Fruit fly (Drosophila melanogaster) whole organism, embryonic: ENCODE data around the gene Ir94h.
A peak's percentile ranks its signal among the peaks of the same experiment; 100 is the strongest.

Source experiments
- B-H1 ChIP-seq: fragments of 200-800 bp; sonication (Bioruptor generic); IDR thresholded peaks from 3 replicates; pipeline ENCODE4 v1.3.6; 2022; ENCODE audit warnings: missing biosample characterization, missing genetic modification characterization
- C15 ChIP-seq: fragments of 200-800 bp; sonication (Bioruptor generic); IDR thresholded peaks from 3 replicates; pipeline ENCODE4 v1.3.6; 2022; ENCODE audit warnings: missing biosample characterization, missing genetic modification characterization
- CG10147 ChIP-seq: fragments of 200-800 bp; sonication (Bioruptor generic); optimal IDR thresholded peaks from 2 replicates; lab custom pipeline; 2019; ENCODE audit warnings: missing biosample characterization, mild to moderate bottlenecking, missing genetic modification characterization, moderate library complexity
- CG11504 ChIP-seq: fragments of 200-800 bp; sonication (Bioruptor generic); optimal IDR thresholded peaks from 3 replicates; lab custom pipeline; 2019; ENCODE audit warnings: missing biosample characterization, mild to moderate bottlenecking, missing genetic modification characterization, moderate library complexity
- CG15479 ChIP-seq: fragments of 200-800 bp; sonication (Bioruptor generic); optimal IDR thresholded peaks from 3 replicates; lab custom pipeline; 2019; ENCODE audit warnings: missing biosample characterization, mild to moderate bottlenecking, missing genetic modification characterization, moderate library complexity
- CG16813 ChIP-seq: fragments of 200-800 bp; sonication (Bioruptor generic); IDR thresholded peaks from 3 replicates; pipeline ENCODE4 v1.3.6; 2022; ENCODE audit warnings: missing biosample characterization, missing genetic modification characterization; ENCODE audit not compliant: partially characterized antibody
- CG18619 ChIP-seq: fragments of 200-800 bp; sonication (Bioruptor generic); optimal IDR thresholded peaks from 3 replicates; lab custom pipeline; 2017; ENCODE audit warnings: missing biosample characterization, mild to moderate bottlenecking, missing genetic modification characterization
- CG2199 ChIP-seq: fragments of 200-800 bp; sonication (Bioruptor generic); IDR thresholded peaks from 3 replicates; pipeline ENCODE4 v1.3.6; 2022; ENCODE audit warnings: missing biosample characterization, missing genetic modification characterization
- CG30431 ChIP-seq: fragments of 200-800 bp; sonication (Bioruptor generic); optimal IDR thresholded peaks from 2 replicates; lab custom pipeline; 2017; ENCODE audit warnings: missing biosample characterization, missing genetic modification characterization
- CG3065 ChIP-seq: fragments of 200-800 bp; sonication (Bioruptor generic); optimal IDR thresholded peaks from 2 replicates; lab custom pipeline; 2016; ENCODE audit warnings: missing biosample characterization, missing genetic modification characterization
- CG31224 ChIP-seq: fragments of 200-800 bp; sonication (Bioruptor generic); IDR thresholded peaks from 2 replicates; pipeline ENCODE4 v1.3.6; 2022; ENCODE audit warnings: missing biosample characterization, missing genetic modification characterization
- CG32772 ChIP-seq: fragments of 200-800 bp; sonication (Bioruptor generic); IDR thresholded peaks from 2 replicates; pipeline ENCODE4 v1.3.6; 2022; ENCODE audit warnings: missing biosample characterization, missing genetic modification characterization
- CG3407 ChIP-seq: fragments of 200-800 bp; sonication (Bioruptor generic); optimal IDR thresholded peaks from 2 replicates; lab custom pipeline; 2018; ENCODE audit warnings: missing biosample characterization, mild to moderate bottlenecking, missing genetic modification characterization
- CG42726 ChIP-seq: fragments of 200-800 bp; sonication (Bioruptor generic); IDR thresholded peaks from 2 replicates; pipeline ENCODE4 v1.3.6; 2022; ENCODE audit warnings: missing biosample characterization, missing genetic modification characterization; ENCODE audit not compliant: partially characterized antibody
- CG4404 ChIP-seq: fragments of 200-800 bp; sonication (Bioruptor generic); IDR thresholded peaks from 2 replicates; pipeline ENCODE4 v1.3.6; 2022; ENCODE audit warnings: missing biosample characterization, missing genetic modification characterization
- CG6791 ChIP-seq: fragments of 200-800 bp; sonication (Bioruptor generic); IDR thresholded peaks from 3 replicates; pipeline ENCODE4 v1.3.6; 2022; ENCODE audit warnings: missing biosample characterization, missing genetic modification characterization; ENCODE audit not compliant: partially characterized antibody
- CG6854 ChIP-seq: fragments of 200-800 bp; sonication (Bioruptor generic); optimal IDR thresholded peaks from 3 replicates; lab custom pipeline; 2017; ENCODE audit warnings: missing biosample characterization, mild to moderate bottlenecking, missing genetic modification characterization
- CG9727 ChIP-seq: fragments of 200-800 bp; sonication (Bioruptor generic); optimal IDR thresholded peaks from 3 replicates; lab custom pipeline; 2017; ENCODE audit warnings: missing biosample characterization, mild to moderate bottlenecking, missing genetic modification characterization
- D ChIP-seq, 2 experiments: fragments of 200-800 bp in 1 of 2; fragments of >200 bp in 1 of 2; sonication (Bioruptor generic) in 1 of 2; optimal IDR thresholded peaks; 2 replicates in 1 of 2; 3 replicates in 1 of 2; lab custom pipeline; 2017; ENCODE audit warnings: mild to moderate bottlenecking in 1 of 2, missing biosample characterization in 1 of 2, missing genetic modification characterization in 1 of 2, missing genetic modification reagents in 1 of 2
- D19A ChIP-seq: fragments of 200-800 bp; optimal IDR thresholded peaks from 3 replicates; lab custom pipeline; 2019; ENCODE audit warnings: missing biosample characterization, mild to moderate bottlenecking, missing genetic modification characterization, moderate library complexity
- Dad ChIP-seq: fragments of 200-800 bp; sonication (Bioruptor generic); optimal IDR thresholded peaks from 3 replicates; lab custom pipeline; 2016; ENCODE audit warnings: missing biosample characterization, missing genetic modification characterization
- Doc2 ChIP-seq: fragments of 200-800 bp; sonication (Bioruptor generic); IDR thresholded peaks from 2 replicates; pipeline ENCODE4 v1.3.6; 2022; ENCODE audit warnings: missing biosample characterization, missing genetic modification characterization
- E2f2 ChIP-seq: fragments of 200-800 bp; sonication (Bioruptor generic); IDR thresholded peaks from 2 replicates; pipeline ENCODE4 v1.3.6; 2022; ENCODE audit warnings: missing biosample characterization, missing genetic modification characterization
- Lhr ChIP-seq: fragments of 200-800 bp; sonication (Bioruptor generic); optimal IDR thresholded peaks from 3 replicates; lab custom pipeline; 2017; ENCODE audit warnings: mild to moderate bottlenecking, missing biosample characterization, missing genetic modification reagents, missing genetic modification characterization
- MTF-1 ChIP-seq: fragments of 200-800 bp; sonication (Bioruptor generic); optimal IDR thresholded peaks from 2 replicates; lab custom pipeline; 2018; ENCODE audit warnings: missing biosample characterization, mild to moderate bottlenecking, missing genetic modification characterization, borderline replicate concordance
- Mes4 ChIP-seq: fragments of 200-800 bp; sonication (Bioruptor generic); optimal IDR thresholded peaks from 2 replicates; lab custom pipeline; 2016; ENCODE audit warnings: missing biosample characterization, missing genetic modification characterization
- Nf-YA ChIP-seq: fragments of 200-800 bp; sonication (Bioruptor generic); IDR thresholded peaks from 2 replicates; pipeline ENCODE4 v1.3.6; 2022; ENCODE audit warnings: missing biosample characterization, missing genetic modification characterization
- NfI ChIP-seq: fragments of 200-800 bp; sonication (Bioruptor generic); optimal IDR thresholded peaks from 3 replicates; lab custom pipeline; 2018; ENCODE audit warnings: missing biosample characterization, mild to moderate bottlenecking, missing genetic modification characterization, moderate library complexity
- Pdp1 ChIP-seq, 2 experiments: fragments of 200-800 bp; sonication (Bioruptor generic); optimal IDR thresholded peaks; 3 replicates each; lab custom pipeline; 2016; ENCODE audit warnings: missing biosample characterization in 2 of 2, missing genetic modification characterization in 2 of 2, mild to moderate bottlenecking in 1 of 2, moderate library complexity in 1 of 2
- Rfx ChIP-seq: fragments of 200-800 bp; sonication (Bioruptor generic); IDR thresholded peaks from 2 replicates; pipeline ENCODE4 v1.3.6; 2022; ENCODE audit warnings: missing biosample characterization, missing genetic modification characterization
- Side ChIP-seq: fragments of 200-800 bp; sonication (Bioruptor generic); optimal IDR thresholded peaks from 2 replicates; lab custom pipeline; 2016; ENCODE audit warnings: missing biosample characterization, missing genetic modification characterization
- Sox100B ChIP-seq: fragments of 200-800 bp; sonication (Bioruptor generic); optimal IDR thresholded peaks from 3 replicates; lab custom pipeline; 2018; ENCODE audit warnings: missing biosample characterization, mild to moderate bottlenecking, missing genetic modification characterization
- amos ChIP-seq: fragments of 200-800 bp; sonication (Bioruptor generic); IDR thresholded peaks from 2 replicates; pipeline ENCODE4 v1.3.6; 2022; ENCODE audit warnings: missing biosample characterization, missing genetic modification characterization; ENCODE audit not compliant: partially characterized antibody
- ase ChIP-seq: fragments of 200-800 bp; sonication (Bioruptor generic); IDR thresholded peaks from 3 replicates; pipeline ENCODE4 v1.3.6; 2022; ENCODE audit warnings: missing biosample characterization, missing genetic modification characterization
- ci ChIP-seq: fragments of 200-800 bp; sonication (Bioruptor generic); IDR thresholded peaks from 3 replicates; pipeline ENCODE4 v1.3.6; 2022; ENCODE audit warnings: missing biosample characterization, missing genetic modification characterization
- dan ChIP-seq: fragments of 200-800 bp; sonication (Bioruptor generic); IDR thresholded peaks from 2 replicates; pipeline ENCODE4 v1.3.6; 2022; ENCODE audit warnings: missing biosample characterization, missing genetic modification characterization
- dmrt11E ChIP-seq: fragments of 200-800 bp; sonication (Bioruptor generic); optimal IDR thresholded peaks from 3 replicates; lab custom pipeline; 2018; ENCODE audit warnings: missing biosample characterization, mild to moderate bottlenecking, missing genetic modification characterization, moderate library complexity
- fd102C ChIP-seq: fragments of 200-800 bp; sonication (Bioruptor generic); optimal IDR thresholded peaks from 2 replicates; lab custom pipeline; 2018; ENCODE audit warnings: missing biosample characterization, mild to moderate bottlenecking, missing genetic modification characterization, moderate library complexity
- grn ChIP-seq: fragments of 200-800 bp; sonication (Bioruptor generic); optimal IDR thresholded peaks from 3 replicates; lab custom pipeline; 2017; ENCODE audit warnings: missing biosample characterization, missing genetic modification characterization
- gro ChIP-seq: fragments of 200-800 bp; sonication (Bioruptor generic); optimal IDR thresholded peaks from 2 replicates; lab custom pipeline; 2016; ENCODE audit warnings: missing biosample characterization, missing genetic modification characterization
- luna ChIP-seq: fragments of 200-800 bp; sonication (Bioruptor generic); optimal IDR thresholded peaks from 2 replicates; lab custom pipeline; 2016; ENCODE audit warnings: missing biosample characterization, missing genetic modification characterization
- mld ChIP-seq: fragments of 200-800 bp; sonication (Bioruptor generic); IDR thresholded peaks from 3 replicates; pipeline ENCODE4 v1.3.6; 2022; ENCODE audit warnings: missing biosample characterization, missing genetic modification characterization; ENCODE audit not compliant: partially characterized antibody
- nau ChIP-seq: fragments of 200-800 bp; sonication (Bioruptor generic); optimal IDR thresholded peaks from 3 replicates; lab custom pipeline; 2017; ENCODE audit warnings: missing biosample characterization, mild to moderate bottlenecking, missing genetic modification characterization, missing genetic modification reagents
- nerfin-1 ChIP-seq: fragments of 200-800 bp; sonication (Bioruptor generic); optimal IDR thresholded peaks from 3 replicates; lab custom pipeline; 2019; ENCODE audit warnings: missing biosample characterization, mild to moderate bottlenecking, missing genetic modification characterization, moderate library complexity
- slbo ChIP-seq: fragments of 200-800 bp; sonication (Bioruptor generic); IDR thresholded peaks from 2 replicates; pipeline ENCODE4 v1.3.6; 2022; ENCODE audit warnings: missing biosample characterization, missing genetic modification characterization
- twi ChIP-seq: fragments of 200-800 bp; optimal IDR thresholded peaks from 2 replicates; lab custom pipeline; 2019; ENCODE audit warnings: missing biosample characterization, mild to moderate bottlenecking, missing genetic modification characterization, moderate library complexity
- tx ChIP-seq: fragments of 200-800 bp; sonication (Bioruptor generic); optimal IDR thresholded peaks from 2 replicates; lab custom pipeline; 2016; ENCODE audit warnings: missing biosample characterization, missing genetic modification characterization
- unpg ChIP-seq: fragments of 200-800 bp; sonication (Bioruptor generic); optimal IDR thresholded peaks from 3 replicates; lab custom pipeline; 2018; ENCODE audit warnings: missing biosample characterization, mild to moderate bottlenecking, missing genetic modification characterization, moderate library complexity
- wor ChIP-seq: fragments of 200-800 bp; sonication (Bioruptor generic); IDR thresholded peaks from 2 replicates; pipeline ENCODE4 v1.3.6; 2022; ENCODE audit warnings: missing biosample characterization, missing genetic modification characterization

Gene Ir94h

dm6 chr3R:23445249-23445916 is 41.9 kb upstream of the Ir94h start (continued):
- TF ChIP-seq NfI (GFP tag; lab: Kevin White, UChicago) (no peak), slbo (GFP tag; lab: Robert Waterston, UW) (no peak), B-H1 (0 out of 3 replicates have a peak, but pooled peaks have one; percentile 26), Nf-YA (GFP tag; lab: Robert Waterston, UW) (peak; percentile 49; the same call in 1 of the 2 replicates), Side (GFP tag; lab: Kevin White, UChicago) (no peak), ci (GFP tag; lab: Robert Waterston, UW) (peak; percentile 76), CG6791 (GFP tag; lab: Robert Waterston, UW) (no peak), nerfin-1 (tag; lab: Kevin White, UChicago) (no peak), Dad (GFP tag; lab: Kevin White, UChicago) (no peak), nau (GFP tag; lab: Kevin White, UChicago) (peak; percentile 19), Mes4 (GFP tag; lab: Kevin White, UChicago) (no peak), Lhr (peak; percentile 7), twi (tag; lab: Kevin White, UChicago) (no peak), mld (no peak), CG6854 (peak; percentile 9), CG3407 (peak; percentile 19), luna (no peak), D19A (tag; lab: Kevin White, UChicago) (peak; percentile 66), gro (GFP tag; lab: Kevin White, UChicago) (no peak), dan (no peak), CG3065 (GFP tag; lab: Kevin White, UChicago) (no peak), dmrt11E (tag; lab: Kevin White, UChicago) (peak; percentile 6), CG30431 (peak; percentile 22), CG32772 (no peak), CG16813 (GFP tag; lab: Robert Waterston, UW) (no peak), Pdp1 (GFP tag; optimal IDR thresholded peaks at IDR 0.05; lab: Kevin White, UChicago) (no peak), CG18619 (no peak), CG31224 (GFP tag; lab: Robert Waterston, UW) (0 out of 2 replicates have a peak, but pooled peaks have one; percentile 14), CG4404 (no peak), CG10147 (GFP tag; lab: Kevin White, UChicago) (no peak), amos (GFP tag; lab: Robert Waterston, UW) (no peak), grn (GFP tag; lab: Kevin White, UChicago) (no peak), ase (GFP tag; lab: Robert Waterston, UW) (no peak), CG2199 (no peak), unpg (GFP tag; lab: Kevin White, UChicago) (peak; percentile 31), C15 (GFP tag; lab: Robert Waterston, UW) (no peak), Doc2 (GFP tag; lab: Robert Waterston, UW) (no peak), CG9727 (peak; percentile 11), CG15479 (no peak), E2f2 (GFP tag; lab: Robert Waterston, UW) (no peak), D (optimal IDR thresholded peaks at IDR 0.05; lab: Kevin White, UChicago) (no peak), D (GFP tag; optimal IDR thresholded peaks at IDR 0.05; lab: Kevin White, UChicago) (peak; percentile 48), Sox100B (peak; percentile 57), Rfx (GFP tag; lab: Robert Waterston, UW) (peak; percentile 44; the same call in 1 of the 2 replicates), fd102C (GFP tag; lab: Kevin White, UChicago) (no peak), wor (GFP tag; lab: Robert Waterston, UW) (no peak), CG42726 (no peak), CG11504 (tag; lab: Kevin White, UChicago) (peak; percentile 23), MTF-1 (GFP tag; lab: Kevin White, UChicago) (peak; percentile 39), tx (GFP tag; lab: Kevin White, UChicago) (no peak)
